Worm (Caenorhabditis elegans) whole organism, midembryonic: ENCODE measurements around the gene C53A5.11.

Experiments
- T22C8.4 ChIP-seq: fragments of 200-800 bp; sonication (Bioruptor generic); IDR thresholded peaks from 2 replicates; pipeline ENCODE4 v1.3.6; 2022; ENCODE audit warnings: missing genetic modification characterization, missing compliant biosample characterization
- cog-1 ChIP-seq: sonication (generic microtip); optimal IDR thresholded peaks from 2 replicates; lab custom pipeline; 2016; ENCODE audit warnings: missing genetic modification characterization, missing compliant biosample characterization
- flt-1 ChIP-seq: fragments of 200-800 bp; sonication (Bioruptor generic); IDR thresholded peaks from 2 replicates; pipeline ENCODE4 v1.3.6; 2022; ENCODE audit warnings: missing genetic modification characterization, missing compliant biosample characterization
- klf-2 ChIP-seq: fragments of 200-800 bp; sonication (Bioruptor generic); conservative IDR thresholded peaks from 2 replicates; pipeline ENCODE4 v1.3.6; 2022; ENCODE audit warnings: missing genetic modification reagents, missing genetic modification characterization, missing compliant biosample characterization
- med-1 ChIP-seq: sonication (generic microtip); optimal IDR thresholded peaks from 2 replicates; lab custom pipeline; 2017; ENCODE audit warnings: missing genetic modification characterization, mild to moderate bottlenecking, missing compliant biosample characterization, antibody characterized with exemption, missing genetic modification reagents; ENCODE audit not compliant: insufficient read depth
- ref-1 ChIP-seq: fragments of 200-800 bp; sonication (Bioruptor generic); conservative IDR thresholded peaks from 2 replicates; pipeline ENCODE4 v1.3.6; 2022; ENCODE audit warnings: missing genetic modification reagents, missing genetic modification characterization, missing compliant biosample characterization
- tab-1 ChIP-seq: fragments of 200-800 bp; sonication (Bioruptor generic); IDR thresholded peaks from 2 replicates; pipeline ENCODE4 v1.3.6; 2022; ENCODE audit warnings: missing genetic modification characterization, missing compliant biosample characterization
- ztf-23 ChIP-seq: fragments of 200-800 bp; sonication (Bioruptor generic); IDR thresholded peaks from 2 replicates; pipeline ENCODE4 v1.3.6; 2022; ENCODE audit warnings: missing genetic modification reagents, missing genetic modification characterization, missing compliant biosample characterization
- ztf-29 ChIP-seq: fragments of 200-800 bp; sonication (Bioruptor generic); IDR thresholded peaks from 2 replicates; pipeline ENCODE4 v1.3.6; 2022; ENCODE audit warnings: missing genetic modification reagents, missing genetic modification characterization, missing compliant biosample characterization

C53A5.11 gene

DNA sequence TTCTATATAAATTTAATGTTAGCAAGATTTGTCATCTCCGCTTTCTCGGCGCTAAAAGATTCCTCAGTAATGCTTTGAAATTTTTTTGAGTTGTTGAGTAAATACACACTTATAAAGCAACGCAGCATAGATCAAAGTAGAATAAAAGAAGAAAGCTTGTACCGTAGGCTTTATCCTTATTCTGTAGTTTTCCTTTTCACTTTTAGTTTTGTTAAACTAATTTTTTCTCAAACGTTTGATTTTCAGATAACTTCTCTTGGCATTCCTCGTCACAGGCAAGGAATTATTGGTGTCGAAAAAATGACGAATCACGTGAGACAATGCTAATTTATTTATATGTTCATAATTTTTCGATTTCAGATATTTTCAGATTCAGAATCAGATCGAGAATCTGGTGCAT, at the start of gene C53A5.11:
C53A5.11 (plus strand) TSS at position 301 of the 400 bp plus-strand sequence.
- TF ChIP-seq ztf-29 (GFP tag; lab: Robert Waterston, UW): no peak
- no peak for TF ChIP-seq klf-2 (GFP tag; lab: Robert Waterston, UW)
- no peak for TF ChIP-seq T22C8.4 (GFP tag; lab: Robert Waterston, UW)
- no peak for TF ChIP-seq ref-1 (GFP tag; lab: Robert Waterston, UW)
- TF ChIP-seq cog-1 (tag; lab: Kevin White, UChicago): no peak
- no peak for TF ChIP-seq flt-1
- no peak for TF ChIP-seq tab-1 (GFP tag; lab: Robert Waterston, UW)
- TF ChIP-seq ztf-23: no peak
- no peak for TF ChIP-seq med-1 (GFP tag; lab: Kevin White, UChicago)

DNA sequence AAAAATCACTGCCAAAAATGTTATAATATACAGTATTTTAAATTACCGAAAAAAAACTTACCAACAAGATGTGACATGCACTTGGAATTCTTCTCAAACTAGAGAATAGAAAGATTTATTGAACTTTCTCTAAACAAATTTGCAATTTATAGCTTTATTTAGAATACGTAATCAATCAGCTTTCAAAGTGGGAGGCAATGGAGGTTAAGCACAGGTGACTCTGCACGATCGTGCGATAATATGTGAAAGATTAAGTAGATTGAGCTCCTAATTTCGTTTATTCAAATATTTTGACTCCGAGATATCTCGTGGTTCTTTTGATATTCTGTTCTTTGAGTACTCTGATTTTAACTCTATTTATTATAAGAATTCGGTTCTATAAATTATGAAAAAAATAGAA, 44.7 kb upstream of the C53A5.11 start, which contains the start of gene R02D5.6:
R02D5.6 (minus strand) TSS at position 101 of the 400 bp plus-strand sequence.
- TF ChIP-seq med-1 (GFP tag; lab: Kevin White, UChicago) (no peak), tab-1 (GFP tag; lab: Robert Waterston, UW) (no peak), cog-1 (tag; lab: Kevin White, UChicago) (no peak), ztf-23 (no peak), klf-2 (GFP tag; lab: Robert Waterston, UW) (no peak), flt-1 (no peak), ztf-29 (GFP tag; lab: Robert Waterston, UW) (no peak), T22C8.4 (GFP tag; lab: Robert Waterston, UW) (no peak), ref-1 (GFP tag; lab: Robert Waterston, UW) (no peak)

DNA sequence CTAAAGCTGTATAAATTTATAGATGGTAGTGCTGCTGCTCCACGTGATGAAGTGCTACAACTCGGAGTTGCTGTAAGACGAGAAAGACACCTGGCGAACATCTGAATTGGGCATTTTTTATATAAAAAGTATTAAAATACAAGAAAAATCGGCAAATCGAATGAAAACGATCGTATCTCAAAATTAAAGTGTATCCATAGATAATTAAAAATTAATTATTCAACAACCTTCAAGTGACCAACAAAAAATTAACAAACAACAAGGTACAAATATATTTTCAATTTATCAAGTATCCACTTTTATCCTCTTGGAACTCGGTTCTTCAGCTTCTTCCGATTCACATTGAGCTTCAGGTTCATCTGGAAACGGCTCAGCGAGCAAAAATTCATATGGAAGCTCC, 43.4 kb upstream of the C53A5.11 start, which contains the start of gene R02D5.8:
R02D5.8 (minus strand) TSS at position 101 of the 400 bp plus-strand sequence.
- TF ChIP-seq med-1 (GFP tag; lab: Kevin White, UChicago): no peak
- no peak for TF ChIP-seq ref-1 (GFP tag; lab: Robert Waterston, UW)
- TF ChIP-seq ztf-23: no peak
- TF ChIP-seq T22C8.4 (GFP tag; lab: Robert Waterston, UW): no peak
- TF ChIP-seq klf-2 (GFP tag; lab: Robert Waterston, UW): no peak
- no peak for TF ChIP-seq cog-1 (tag; lab: Kevin White, UChicago)
- TF ChIP-seq flt-1: no peak
- no peak for TF ChIP-seq ztf-29 (GFP tag; lab: Robert Waterston, UW)
- no peak for TF ChIP-seq tab-1 (GFP tag; lab: Robert Waterston, UW)

DNA sequence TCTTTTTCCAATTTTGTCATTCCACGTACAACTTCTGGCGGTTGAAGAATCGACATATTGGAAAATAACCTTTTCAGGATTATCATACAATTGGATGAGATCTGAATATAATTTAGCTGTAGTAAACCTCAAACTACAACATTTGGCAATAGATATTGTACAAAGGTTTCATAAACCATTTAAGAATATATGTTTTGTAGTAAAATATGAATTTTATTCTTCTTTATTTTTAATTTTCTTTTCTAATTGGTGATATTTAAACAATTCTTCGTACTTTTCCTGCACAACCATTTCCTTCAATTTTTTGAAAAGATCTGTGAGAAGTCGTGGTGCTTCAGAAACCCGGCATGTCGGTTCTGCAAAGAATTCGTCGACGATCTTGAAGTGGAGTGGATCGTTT, 41.7 kb upstream of the C53A5.11 start, which contains the start of gene C53A5.17:
C53A5.17 (minus strand) TSS at position 101 of the 400 bp plus-strand sequence.
- TF ChIP-seq ztf-29 (GFP tag; lab: Robert Waterston, UW): no peak
- no peak for TF ChIP-seq tab-1 (GFP tag; lab: Robert Waterston, UW)
- TF ChIP-seq ztf-23: no peak
- no peak for TF ChIP-seq ref-1 (GFP tag; lab: Robert Waterston, UW)
- TF ChIP-seq flt-1: no peak
- TF ChIP-seq klf-2 (GFP tag; lab: Robert Waterston, UW): no peak
- TF ChIP-seq cog-1 (tag; lab: Kevin White, UChicago): no peak
- TF ChIP-seq med-1 (GFP tag; lab: Kevin White, UChicago): no peak
- no peak for TF ChIP-seq T22C8.4 (GFP tag; lab: Robert Waterston, UW)

DNA sequence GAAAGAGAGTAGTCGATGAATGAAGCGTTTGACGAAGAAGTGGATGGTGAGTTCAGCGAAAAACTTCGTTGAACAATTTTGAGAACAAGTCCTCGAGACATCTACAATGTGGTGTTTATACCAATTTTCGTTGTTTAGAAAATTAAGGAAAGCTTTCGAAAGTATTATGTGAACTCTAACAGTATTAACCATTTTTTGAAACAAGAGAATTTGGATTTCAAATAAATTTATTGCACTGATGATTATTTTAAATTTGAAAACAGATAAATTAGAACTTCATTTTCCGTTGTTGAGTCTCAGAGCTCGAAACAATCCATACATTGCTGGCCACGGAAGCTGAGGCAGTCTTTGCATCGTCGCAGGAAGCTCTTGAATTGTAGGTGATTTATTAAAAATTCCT, 40.2 kb upstream of the C53A5.11 start, which contains the start of gene C53A5.16:
C53A5.16 (minus strand) TSS at position 101 of the 400 bp plus-strand sequence.
- TF ChIP-seq med-1 (GFP tag; lab: Kevin White, UChicago): no peak
- TF ChIP-seq tab-1 (GFP tag; lab: Robert Waterston, UW): no peak
- no peak for TF ChIP-seq klf-2 (GFP tag; lab: Robert Waterston, UW)
- no peak for TF ChIP-seq cog-1 (tag; lab: Kevin White, UChicago)
- TF ChIP-seq ref-1 (GFP tag; lab: Robert Waterston, UW): no peak
- no peak for TF ChIP-seq T22C8.4 (GFP tag; lab: Robert Waterston, UW)
- TF ChIP-seq ztf-23: no peak
- TF ChIP-seq ztf-29 (GFP tag; lab: Robert Waterston, UW): no peak
- TF ChIP-seq flt-1: no peak

DNA sequence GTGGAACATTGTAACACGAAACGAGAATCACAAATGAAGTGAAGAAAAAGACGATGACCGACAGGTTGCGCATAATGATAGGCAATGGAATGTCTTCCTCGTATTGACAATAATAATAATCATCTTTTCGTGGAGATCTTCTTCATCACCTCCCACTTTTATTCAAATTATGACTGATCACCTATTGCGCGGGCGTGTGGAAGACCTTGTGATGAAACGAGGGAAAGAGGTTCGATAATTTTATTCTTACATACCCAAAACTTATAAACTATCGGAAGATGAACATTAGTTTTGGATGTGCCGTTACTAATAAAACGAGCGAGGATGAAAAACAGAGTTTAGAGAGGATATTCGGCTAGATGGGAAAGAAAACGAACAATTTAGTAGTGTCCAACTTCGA, 39.6 kb upstream of the C53A5.11 start, which contains the start of gene C53A5.2:
C53A5.2 (minus strand) TSS at position 101 of the 400 bp plus-strand sequence.
- TF ChIP-seq ztf-23 (no peak), ztf-29 (GFP tag; lab: Robert Waterston, UW) (no peak), flt-1 (no peak), T22C8.4 (GFP tag; lab: Robert Waterston, UW) (no peak), tab-1 (GFP tag; lab: Robert Waterston, UW) (no peak), ref-1 (GFP tag; lab: Robert Waterston, UW) (no peak), klf-2 (GFP tag; lab: Robert Waterston, UW) (no peak), cog-1 (tag; lab: Kevin White, UChicago) (no peak), med-1 (GFP tag; lab: Kevin White, UChicago) (no peak)

DNA sequence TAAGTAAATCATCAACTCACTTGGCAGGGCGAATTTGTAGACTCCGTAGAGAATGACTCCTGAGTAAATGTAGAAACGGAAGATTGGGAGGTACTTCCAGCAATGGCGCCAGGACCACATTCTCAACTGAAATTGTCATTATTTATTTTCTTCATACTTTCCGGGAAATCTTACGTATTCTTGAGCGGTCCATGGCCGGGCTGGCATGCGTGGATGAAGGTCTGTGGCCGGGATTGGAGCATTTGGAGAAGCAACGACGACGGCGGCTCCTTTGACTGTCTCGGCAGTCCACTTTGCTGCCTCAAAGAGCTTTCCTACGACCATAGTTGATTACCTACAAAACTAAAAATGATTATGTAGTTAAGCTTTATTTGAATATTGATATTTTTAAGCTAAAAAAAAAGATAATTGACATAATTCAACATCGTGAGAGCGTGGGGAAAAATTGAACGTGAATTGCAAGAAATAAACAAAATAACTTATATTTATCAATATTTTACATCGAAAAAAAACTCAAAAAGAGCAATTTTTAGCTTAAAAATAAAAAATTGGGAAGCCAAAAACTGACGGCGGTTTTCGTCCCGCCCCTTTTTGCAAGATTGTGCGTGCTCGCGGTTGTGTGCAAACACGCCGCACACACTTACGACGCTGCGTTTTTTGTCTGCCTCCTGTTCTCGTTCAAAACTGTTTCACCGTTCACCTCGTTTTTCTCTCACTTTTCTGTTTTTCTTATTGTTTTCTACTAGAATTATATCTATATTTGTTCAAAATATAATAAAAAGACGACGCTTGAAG, 38.7 kb upstream of the C53A5.11 start, which contains the start of gene ril-1:
ril-1 (minus strand) TSS at position 342 of the 795 bp plus-strand sequence.
- TF ChIP-seq med-1 (GFP tag; lab: Kevin White, UChicago) (peak; percentile 63), cog-1 (tag; lab: Kevin White, UChicago) (no peak), ztf-29 (GFP tag; lab: Robert Waterston, UW) (no peak), tab-1 (GFP tag; lab: Robert Waterston, UW) (0 out of 2 replicates have a peak, but pooled peaks have one; percentile 16), T22C8.4 (GFP tag; lab: Robert Waterston, UW) (no peak), ztf-23 (peak; percentile 65)

DNA sequence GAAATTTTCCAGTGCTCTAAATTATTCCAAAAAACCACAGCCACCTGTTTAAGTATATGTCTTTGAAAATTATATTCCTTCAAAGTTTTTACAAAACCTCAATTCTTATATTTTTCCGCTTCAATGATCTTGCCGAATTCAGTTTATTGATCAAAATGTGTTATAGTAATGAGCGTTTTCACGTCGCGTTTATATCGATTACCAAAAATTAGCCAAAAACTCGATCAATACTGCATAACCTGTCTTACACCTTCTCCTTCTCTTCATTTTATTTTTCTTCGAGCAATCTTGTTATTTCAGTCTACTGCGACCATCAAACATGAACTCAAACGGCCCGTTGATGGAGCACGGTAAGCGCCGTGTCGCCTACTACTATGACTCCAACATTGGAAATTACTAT, 37.6 kb upstream of the C53A5.11 start, which contains the start of gene hda-1:
hda-1 (plus strand) TSS at position 301 of the 400 bp plus-strand sequence.
- TF ChIP-seq ztf-29 (GFP tag; lab: Robert Waterston, UW) (no peak), klf-2 (GFP tag; lab: Robert Waterston, UW) (no peak), med-1 (GFP tag; lab: Kevin White, UChicago) (no peak), cog-1 (tag; lab: Kevin White, UChicago) (no peak), T22C8.4 (GFP tag; lab: Robert Waterston, UW) (no peak), ztf-23 (no peak), tab-1 (GFP tag; lab: Robert Waterston, UW) (no peak), flt-1 (no peak), ref-1 (GFP tag; lab: Robert Waterston, UW) (no peak)
